Worm (Caenorhabditis elegans) whole organism, early embryonic: ENCODE data around the gene Y42H9B.3.
A peak's percentile ranks its signal among the peaks of the same experiment; 100 is the strongest.

Experiments used
- B0310.2 ChIP-seq: sonication (generic microtip); optimal IDR thresholded peaks from 2 replicates; lab custom pipeline; 2016; ENCODE audit warnings: mild to moderate bottlenecking, missing genetic modification characterization, missing compliant biosample characterization
- F13C5.2 ChIP-seq: sonication (generic microtip); optimal IDR thresholded peaks from 2 replicates; lab custom pipeline; 2017; ENCODE audit warnings: mild to moderate bottlenecking, missing genetic modification characterization, inconsistent platforms, missing compliant biosample characterization
- aly-1 ChIP-seq: sonication (generic microtip); optimal IDR thresholded peaks from 2 replicates; lab custom pipeline; 2016; ENCODE audit warnings: missing genetic modification characterization, missing compliant biosample characterization
- ama-1 ChIP-seq: fragments of 150-350 bp; optimal IDR thresholded peaks from 2 replicates; lab custom pipeline; 2014
- ceh-13 ChIP-seq: fragments of 200-800 bp; sonication (Bioruptor generic); optimal IDR thresholded peaks from 2 replicates; lab custom pipeline; 2018; ENCODE audit warnings: mild to moderate bottlenecking, missing genetic modification characterization, missing compliant biosample characterization
- ceh-36 ChIP-seq: sonication (generic microtip); optimal IDR thresholded peaks from 2 replicates; lab custom pipeline; 2016; ENCODE audit warnings: missing genetic modification characterization, inconsistent platforms, missing compliant biosample characterization
- ets-7 ChIP-seq: sonication (generic microtip); optimal IDR thresholded peaks from 2 replicates; lab custom pipeline; 2016; ENCODE audit warnings: missing genotype, missing genetic modification characterization, missing compliant biosample characterization
- flt-1 ChIP-seq: fragments of 200-800 bp; sonication (Bioruptor generic); IDR thresholded peaks from 2 replicates; pipeline ENCODE4 v1.3.6; 2022; ENCODE audit warnings: missing genetic modification characterization, missing compliant biosample characterization
- hmbx-1 ChIP-seq: sonication (generic microtip); optimal IDR thresholded peaks from 2 replicates; lab custom pipeline; 2016; ENCODE audit warnings: mild to moderate bottlenecking, missing genetic modification characterization, missing compliant biosample characterization
- hmg-4 ChIP-seq: fragments of 200-800 bp; sonication (Bioruptor generic); optimal IDR thresholded peaks from 2 replicates; lab custom pipeline; 2018; ENCODE audit warnings: mild to moderate bottlenecking, missing genetic modification characterization, missing compliant biosample characterization
- hnd-1 ChIP-seq: sonication (generic microtip); optimal IDR thresholded peaks from 2 replicates; lab custom pipeline; 2016; ENCODE audit warnings: missing genetic modification characterization, missing compliant biosample characterization
- pes-1 ChIP-seq: fragments of 200-800 bp; sonication (Bioruptor generic); IDR thresholded peaks from 2 replicates; pipeline ENCODE4 v1.3.6; 2022; ENCODE audit warnings: missing genetic modification reagents, missing genetic modification characterization, missing compliant biosample characterization
- scrt-1 ChIP-seq: fragments of 200-800 bp; sonication (Bioruptor generic); IDR thresholded peaks from 2 replicates; pipeline ENCODE4 v1.3.6; 2022; ENCODE audit warnings: missing genetic modification characterization, missing compliant biosample characterization
- sea-1 ChIP-seq: fragments of 200-800 bp; sonication (Bioruptor generic); conservative IDR thresholded peaks from 2 replicates; pipeline ENCODE4 v1.3.6; 2022; ENCODE audit warnings: missing genetic modification characterization, missing compliant biosample characterization
- tbx-11 ChIP-seq: fragments of 200-800 bp; sonication (Bioruptor generic); IDR thresholded peaks from 2 replicates; pipeline ENCODE4 v1.3.6; 2022; ENCODE audit warnings: missing genetic modification characterization, missing compliant biosample characterization
- tbx-37 ChIP-seq: fragments of 200-800 bp; sonication (Bioruptor generic); conservative IDR thresholded peaks from 2 replicates; pipeline ENCODE4 v1.3.6; 2022; ENCODE audit warnings: missing genetic modification reagents, missing genetic modification characterization, missing compliant biosample characterization
- tra-4 ChIP-seq: sonication (generic microtip); optimal IDR thresholded peaks from 2 replicates; lab custom pipeline; 2017; ENCODE audit warnings: missing genetic modification characterization, missing compliant biosample characterization

Y42H9B.3 gene

DNA sequence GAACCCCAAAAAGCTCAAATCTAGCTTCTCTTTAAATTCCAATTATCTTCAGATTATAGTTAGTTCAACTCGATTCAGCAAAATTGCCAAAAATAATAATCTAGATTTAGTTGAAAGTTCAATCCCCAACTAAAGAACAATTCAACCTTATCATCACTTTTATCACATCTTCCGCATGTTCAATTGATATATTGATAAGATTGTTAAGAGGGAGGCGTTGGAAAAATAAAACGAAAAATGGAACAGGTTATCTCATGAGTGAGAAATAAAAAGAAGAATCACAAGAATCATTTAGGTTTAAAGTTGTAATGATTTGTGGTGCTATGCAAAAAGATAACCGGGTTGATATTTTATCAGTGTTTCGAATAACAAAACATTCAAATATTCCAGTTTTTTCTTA lies 26.5 kb downstream of the Y42H9B.3 start:
- TF ChIP-seq ets-7 = no peak
- no peak for TF ChIP-seq pes-1
- no peak for TF ChIP-seq F13C5.2 (tag; lab: Kevin White, UChicago)
- TF ChIP-seq tbx-11 = no peak
- no peak for TF ChIP-seq hnd-1 (tag; lab: Kevin White, UChicago)
- TF ChIP-seq scrt-1 (GFP tag; lab: Robert Waterston, UW) = no peak

DNA sequence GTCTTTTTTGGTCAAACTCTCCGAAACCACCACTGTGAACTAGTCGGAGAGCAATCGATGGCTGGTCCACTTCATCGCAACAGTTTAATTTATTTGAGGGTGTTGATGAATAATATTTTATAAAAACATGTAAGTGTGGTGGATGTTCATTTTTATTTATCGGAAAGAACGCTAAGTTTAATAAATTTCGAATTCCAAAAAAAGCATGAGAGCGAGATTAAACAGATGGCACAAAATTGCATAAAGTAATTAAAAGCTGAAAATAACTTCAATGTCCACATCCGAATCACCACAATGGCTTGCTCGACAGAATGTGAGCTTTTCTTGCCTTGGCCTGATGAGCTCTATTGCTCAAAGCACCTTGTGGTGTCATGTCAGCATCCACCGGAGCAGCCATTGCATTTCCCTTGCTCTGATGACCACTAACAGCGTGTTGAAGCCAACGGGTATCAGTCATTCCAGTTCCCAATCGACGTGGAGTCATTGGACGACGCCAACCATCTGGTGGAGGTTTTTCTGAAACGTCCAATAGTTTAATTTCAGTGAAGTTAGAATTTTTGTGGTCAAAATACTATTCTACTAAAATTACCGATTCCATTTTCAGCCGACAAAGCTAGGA lies 28.4 kb downstream of the Y42H9B.3 start:
- TF ChIP-seq ama-1 (lab: Kevin White, UChicago) = peak; percentile 55
- no peak for TF ChIP-seq ceh-13 (GFP tag; lab: Kevin White, UChicago)

DNA sequence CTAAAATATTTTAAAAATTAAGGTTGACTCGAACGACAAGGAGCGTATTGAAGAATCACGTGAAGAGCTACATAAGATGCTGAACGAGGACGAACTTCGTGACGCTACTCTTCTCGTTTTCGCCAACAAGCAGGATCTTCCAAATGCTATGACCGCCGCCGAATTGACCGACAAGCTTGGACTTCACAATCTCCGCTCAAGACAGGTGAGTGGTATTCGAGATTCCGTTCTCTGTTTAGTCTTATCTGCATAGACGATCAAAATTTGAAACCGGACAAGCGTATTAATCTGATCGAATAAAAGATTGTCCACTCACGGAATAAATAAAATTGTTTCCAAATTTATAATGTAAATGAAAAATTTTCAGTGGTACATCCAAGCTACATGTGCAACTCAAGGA lies 29.2 kb downstream of the Y42H9B.3 start:
- TF ChIP-seq pes-1 = no peak
- no peak for TF ChIP-seq ceh-13 (GFP tag; lab: Kevin White, UChicago)
- no peak for TF ChIP-seq hnd-1 (tag; lab: Kevin White, UChicago)
- TF ChIP-seq hmbx-1 = no peak
- no peak for TF ChIP-seq ama-1 (lab: Kevin White, UChicago)
- no peak for TF ChIP-seq B0310.2 (tag; lab: Kevin White, UChicago)
- TF ChIP-seq hmg-4 (GFP tag; lab: Kevin White, UChicago) = no peak
- no peak for TF ChIP-seq flt-1 (GFP tag; lab: Robert Waterston, UW)
- no peak for TF ChIP-seq ceh-36 (tag; lab: Kevin White, UChicago)
- no peak for TF ChIP-seq scrt-1 (GFP tag; lab: Robert Waterston, UW)
- no peak for TF ChIP-seq F13C5.2 (tag; lab: Kevin White, UChicago)
- TF ChIP-seq tbx-11 = no peak
- no peak for TF ChIP-seq tra-4 (tag; lab: Kevin White, UChicago)
- TF ChIP-seq sea-1 (GFP tag; lab: Robert Waterston, UW) = no peak

DNA sequence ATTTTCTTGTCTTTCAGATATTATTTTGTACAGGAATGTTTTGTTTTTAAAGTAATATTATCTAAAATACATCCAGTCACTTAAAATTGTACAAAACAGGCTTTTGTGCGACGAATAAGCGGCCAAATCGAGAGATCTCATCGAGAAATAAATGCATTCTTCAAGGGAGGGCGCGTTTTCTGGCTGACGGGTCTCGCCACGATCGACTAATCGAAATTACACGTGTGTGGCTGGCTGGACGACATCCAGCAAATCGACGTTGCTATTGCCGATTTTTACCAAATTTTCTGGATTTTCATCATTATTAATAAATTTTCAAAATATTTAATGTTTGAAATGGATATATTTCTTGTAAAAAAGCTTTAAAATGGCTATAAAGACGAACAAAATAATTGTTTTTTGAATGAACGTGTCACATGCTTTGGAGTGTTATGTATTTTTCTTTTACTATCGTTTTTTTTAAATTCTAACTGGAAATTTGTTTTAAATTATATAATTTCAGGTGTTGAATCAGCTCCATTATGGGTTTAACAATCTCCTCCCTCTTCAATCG lies 30.1 kb downstream of the Y42H9B.3 start, which contains the start of gene arf-5:
arf-5 (plus strand) TSS at position 503 of the 553 bp plus-strand sequence.
- TF ChIP-seq ceh-13 (GFP tag; lab: Kevin White, UChicago) = no peak
- no peak for TF ChIP-seq hmg-4 (GFP tag; lab: Kevin White, UChicago)
- no peak for TF ChIP-seq pes-1
- no peak for TF ChIP-seq aly-1 (tag; lab: Kevin White, UChicago)
- no peak for TF ChIP-seq ceh-36 (tag; lab: Kevin White, UChicago)
- TF ChIP-seq hnd-1 (tag; lab: Kevin White, UChicago) = no peak
- TF ChIP-seq F13C5.2 (tag; lab: Kevin White, UChicago) = no peak
- no peak for TF ChIP-seq tbx-11
- TF ChIP-seq sea-1 (GFP tag; lab: Robert Waterston, UW) = no peak
- no peak for TF ChIP-seq tra-4 (tag; lab: Kevin White, UChicago)
- TF ChIP-seq flt-1 (GFP tag; lab: Robert Waterston, UW) = no peak

DNA sequence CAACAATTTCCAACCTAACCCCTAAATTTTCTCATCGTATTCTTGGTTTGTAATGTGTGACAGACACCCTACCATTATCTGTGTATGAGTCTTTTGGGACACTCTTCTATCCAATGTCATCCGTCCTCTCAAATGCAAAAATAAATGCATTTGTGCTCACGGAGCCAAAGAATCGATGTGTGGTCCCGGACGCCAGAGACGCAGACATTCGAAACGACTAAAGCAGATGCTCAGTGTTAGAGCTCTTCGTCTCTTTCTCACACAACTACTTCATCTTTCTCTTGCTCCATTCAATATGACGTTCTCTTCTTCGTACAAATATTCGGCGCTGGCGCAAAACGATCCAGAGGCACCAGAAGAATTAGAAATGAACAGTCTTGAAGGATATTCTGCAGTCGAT lies 32.6 kb downstream of the Y42H9B.3 start, which contains the start of gene unc-24:
unc-24 (plus strand) TSS at position 283 of the 400 bp plus-strand sequence.
- TF ChIP-seq ceh-13 (GFP tag; lab: Kevin White, UChicago) = no peak
- no peak for TF ChIP-seq ceh-36 (tag; lab: Kevin White, UChicago)
- no peak for TF ChIP-seq flt-1 (GFP tag; lab: Robert Waterston, UW)
- no peak for TF ChIP-seq hnd-1 (tag; lab: Kevin White, UChicago)
- no peak for TF ChIP-seq F13C5.2 (tag; lab: Kevin White, UChicago)
- no peak for TF ChIP-seq pes-1
- TF ChIP-seq tbx-11 = no peak

DNA sequence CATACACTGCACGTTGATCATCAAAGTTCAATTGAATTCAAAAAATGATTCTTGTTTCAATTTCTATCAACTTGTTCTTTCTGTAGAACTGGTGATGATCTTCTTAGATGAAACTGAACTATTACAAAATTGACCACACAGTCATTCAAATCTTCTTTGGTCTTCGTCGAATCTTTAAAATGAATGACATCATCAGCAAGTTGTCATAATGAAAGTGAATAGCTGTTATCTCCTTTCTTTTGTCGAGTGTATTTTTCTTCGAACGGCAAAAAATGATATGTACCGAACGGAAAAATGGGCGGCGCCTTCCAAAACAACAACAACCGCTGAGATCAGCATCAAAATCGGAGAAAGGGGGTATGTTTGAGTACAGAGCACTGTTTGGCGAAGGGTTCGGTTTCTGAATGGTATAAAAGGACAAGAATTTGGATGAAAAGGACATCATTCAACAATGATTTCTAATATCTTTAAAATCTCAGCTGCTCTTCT lies 34.7 kb downstream of the Y42H9B.3 start, which contains the start of gene ora-1:
ora-1 (plus strand) TSS at position 439 of the 489 bp plus-strand sequence.
- TF ChIP-seq tra-4 (tag; lab: Kevin White, UChicago) = no peak
- TF ChIP-seq ets-7 = no peak
- no peak for TF ChIP-seq hmg-4 (GFP tag; lab: Kevin White, UChicago)

DNA sequence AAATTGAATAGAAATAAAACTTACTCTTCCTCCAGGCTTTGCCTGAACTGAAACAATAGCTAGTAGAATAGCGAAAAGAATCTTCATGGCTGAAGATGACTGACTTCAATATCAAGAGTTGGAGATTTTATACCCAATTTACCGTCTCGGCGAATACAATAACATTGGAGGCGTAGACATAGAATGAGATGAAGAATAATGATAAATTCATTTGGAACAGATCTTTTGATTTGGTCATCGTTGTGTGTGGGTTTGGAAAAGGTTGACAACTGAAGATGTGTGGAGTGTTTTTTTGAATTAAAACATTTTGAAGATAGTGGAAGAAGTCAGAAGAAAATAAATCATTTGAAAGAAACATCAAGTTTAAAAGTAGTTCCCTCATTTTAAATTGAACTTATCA lies 36.0 kb downstream of the Y42H9B.3 start, which contains the start of gene F57H12.6:
F57H12.6 (minus strand) TSS at position 101 of the 400 bp plus-strand sequence.
- TF ChIP-seq B0310.2 (tag; lab: Kevin White, UChicago) (no peak), tra-4 (tag; lab: Kevin White, UChicago) (no peak), hmbx-1 (no peak), ceh-36 (tag; lab: Kevin White, UChicago) (no peak), aly-1 (tag; lab: Kevin White, UChicago) (no peak), ama-1 (lab: Kevin White, UChicago) (no peak), ceh-13 (GFP tag; lab: Kevin White, UChicago) (no peak), tbx-37 (GFP tag; lab: Robert Waterston, UW) (no peak), pes-1 (no peak), ets-7 (no peak), hmg-4 (GFP tag; lab: Kevin White, UChicago) (no peak), hnd-1 (tag; lab: Kevin White, UChicago) (no peak), F13C5.2 (tag; lab: Kevin White, UChicago) (no peak), sea-1 (GFP tag; lab: Robert Waterston, UW) (no peak), flt-1 (GFP tag; lab: Robert Waterston, UW) (no peak)

DNA sequence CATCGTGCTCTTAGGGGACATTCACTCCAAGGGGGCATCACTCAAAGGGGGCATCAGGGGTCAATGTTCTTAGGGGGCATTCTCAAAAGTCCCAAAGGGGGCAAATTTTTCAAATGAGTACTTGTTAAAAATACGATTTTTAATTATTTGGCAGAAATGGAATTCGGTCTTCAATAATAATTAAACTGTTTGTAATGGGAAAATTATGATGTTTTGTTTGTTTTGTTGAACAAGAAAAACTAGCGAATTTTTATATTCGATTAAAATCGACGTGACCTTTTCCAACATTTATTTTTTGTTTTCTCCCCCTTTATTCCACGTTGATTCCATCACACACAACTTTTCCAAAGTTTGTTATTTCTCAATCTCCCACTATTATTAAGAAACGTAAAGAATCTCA lies 45.2 kb downstream of the Y42H9B.3 start, which contains the start of gene F57H12.5:
F57H12.5 (plus strand) TSS at position 301 of the 400 bp plus-strand sequence.
- no peak for TF ChIP-seq B0310.2 (tag; lab: Kevin White, UChicago)
- no peak for TF ChIP-seq ceh-36 (tag; lab: Kevin White, UChicago)
- no peak for TF ChIP-seq ceh-13 (GFP tag; lab: Kevin White, UChicago)
- no peak for TF ChIP-seq tra-4 (tag; lab: Kevin White, UChicago)
- TF ChIP-seq hmbx-1 = no peak
- TF ChIP-seq hmg-4 (GFP tag; lab: Kevin White, UChicago) = no peak
- TF ChIP-seq aly-1 (tag; lab: Kevin White, UChicago) = no peak
- no peak for TF ChIP-seq ets-7
- TF ChIP-seq sea-1 (GFP tag; lab: Robert Waterston, UW) = no peak
- TF ChIP-seq tbx-11 = no peak
- TF ChIP-seq pes-1 = no peak
- no peak for TF ChIP-seq ama-1 (lab: Kevin White, UChicago)
